Fruit fly (Drosophila melanogaster) whole organism, embryonic: Measurements from ENCODE around the gene Or88a.

ENCODE experiments used
- BEAF-32 ChIP-seq: fragments of 200-800 bp; sonication (Bioruptor generic); optimal IDR thresholded peaks from 3 replicates; lab custom pipeline; 2017; ENCODE audit warnings: missing biosample characterization, missing genetic modification characterization, mild to moderate bottlenecking, moderate library complexity, missing genetic modification reagents
- CG10462 ChIP-seq: fragments of 200-800 bp; sonication (Bioruptor generic); optimal IDR thresholded peaks from 2 replicates; lab custom pipeline; 2016; ENCODE audit warnings: missing biosample characterization, missing genetic modification characterization
- CG11247 ChIP-seq: fragments of 200-800 bp; sonication (Bioruptor generic); IDR thresholded peaks from 2 replicates; pipeline ENCODE4 v1.3.6; 2022; ENCODE audit warnings: missing biosample characterization, missing genetic modification characterization
- CG12744 ChIP-seq: fragments of 200-800 bp; sonication (Bioruptor generic); optimal IDR thresholded peaks from 2 replicates; lab custom pipeline; 2016; ENCODE audit warnings: missing biosample characterization, missing genetic modification characterization
- CG15514 ChIP-seq: fragments of 200-800 bp; sonication (Bioruptor generic); optimal IDR thresholded peaks from 3 replicates; lab custom pipeline; 2017; ENCODE audit warnings: missing biosample characterization, missing genetic modification characterization, mild to moderate bottlenecking, moderate library complexity, missing genetic modification reagents
- CG17829 ChIP-seq: fragments of 200-800 bp; optimal IDR thresholded peaks from 2 replicates; lab custom pipeline; 2019; ENCODE audit warnings: missing biosample characterization, mild to moderate bottlenecking, missing genetic modification characterization, moderate library complexity
- CG17912 ChIP-seq: fragments of 200-800 bp; sonication (Bioruptor generic); optimal IDR thresholded peaks from 2 replicates; lab custom pipeline; 2018; ENCODE audit warnings: missing biosample characterization, mild to moderate bottlenecking, missing genetic modification characterization
- CG18619 ChIP-seq: fragments of 200-800 bp; sonication (Bioruptor generic); optimal IDR thresholded peaks from 3 replicates; lab custom pipeline; 2017; ENCODE audit warnings: missing biosample characterization, mild to moderate bottlenecking, missing genetic modification characterization
- CG30431 ChIP-seq: fragments of 200-800 bp; sonication (Bioruptor generic); optimal IDR thresholded peaks from 2 replicates; lab custom pipeline; 2017; ENCODE audit warnings: missing biosample characterization, missing genetic modification characterization
- CG31388 ChIP-seq: fragments of 200-800 bp; sonication (Bioruptor generic); optimal IDR thresholded peaks from 2 replicates; lab custom pipeline; 2016; ENCODE audit warnings: missing biosample characterization, missing genetic modification characterization
- CG3281 ChIP-seq: fragments of 200-800 bp; sonication (Bioruptor generic); optimal IDR thresholded peaks from 3 replicates; lab custom pipeline; 2017; ENCODE audit warnings: missing biosample characterization, mild to moderate bottlenecking, missing genetic modification characterization
- CG34376 ChIP-seq: fragments of 200-800 bp; sonication (Bioruptor generic); optimal IDR thresholded peaks from 2 replicates; lab custom pipeline; 2018; ENCODE audit warnings: missing biosample characterization, mild to moderate bottlenecking, missing genetic modification characterization
- CG4424 ChIP-seq: fragments of 200-800 bp; sonication (Bioruptor generic); optimal IDR thresholded peaks from 3 replicates; lab custom pipeline; 2016; ENCODE audit warnings: missing biosample characterization, missing genetic modification characterization
- CG4707 ChIP-seq: fragments of 200-800 bp; sonication (Bioruptor generic); optimal IDR thresholded peaks from 2 replicates; lab custom pipeline; 2018; ENCODE audit warnings: missing biosample characterization, mild to moderate bottlenecking, missing genetic modification characterization, moderate library complexity
- CG5245 ChIP-seq: fragments of 200-800 bp; sonication (Bioruptor generic); optimal IDR thresholded peaks from 3 replicates; lab custom pipeline; 2016; ENCODE audit warnings: missing biosample characterization, missing genetic modification characterization
- CG6272 ChIP-seq: fragments of 200-800 bp; sonication (Bioruptor generic); IDR thresholded peaks from 2 replicates; pipeline ENCODE4 v1.3.6; 2022; ENCODE audit warnings: missing biosample characterization, missing genetic modification characterization
- CG9797 ChIP-seq: fragments of 200-800 bp; sonication (Bioruptor generic); optimal IDR thresholded peaks from 3 replicates; lab custom pipeline; 2018; ENCODE audit warnings: missing biosample characterization, mild to moderate bottlenecking, missing genetic modification characterization
- CoRest ChIP-seq: fragments of 200-800 bp; sonication (Bioruptor generic); optimal IDR thresholded peaks from 3 replicates; lab custom pipeline; 2018; ENCODE audit warnings: missing biosample characterization, mild to moderate bottlenecking, missing genetic modification characterization, moderate library complexity
- Dek ChIP-seq: fragments of 200-800 bp; sonication (Bioruptor generic); optimal IDR thresholded peaks from 3 replicates; lab custom pipeline; 2019; ENCODE audit warnings: missing biosample characterization, mild to moderate bottlenecking, missing genetic modification characterization, moderate library complexity
- Dip2 ChIP-seq: fragments of 200-800 bp; sonication (Bioruptor generic); IDR thresholded peaks from 2 replicates; pipeline ENCODE4 v1.3.6; 2022; ENCODE audit warnings: missing biosample characterization, missing genetic modification characterization
- Dip3 ChIP-seq: fragments of 200-800 bp; sonication (Bioruptor generic); optimal IDR thresholded peaks from 3 replicates; lab custom pipeline; 2016; ENCODE audit warnings: missing biosample characterization, missing genetic modification characterization
- Meics ChIP-seq: fragments of 200-800 bp; sonication (Bioruptor generic); optimal IDR thresholded peaks from 2 replicates; lab custom pipeline; 2017; ENCODE audit warnings: missing biosample characterization, mild to moderate bottlenecking, missing genetic modification characterization
- Pdp1 ChIP-seq, 2 experiments: fragments of 200-800 bp; sonication (Bioruptor generic); optimal IDR thresholded peaks; 3 replicates each; lab custom pipeline; 2016; ENCODE audit warnings: missing biosample characterization in 2 of 2, missing genetic modification characterization in 2 of 2, mild to moderate bottlenecking in 1 of 2, moderate library complexity in 1 of 2
- Side ChIP-seq: fragments of 200-800 bp; sonication (Bioruptor generic); optimal IDR thresholded peaks from 2 replicates; lab custom pipeline; 2016; ENCODE audit warnings: missing biosample characterization, missing genetic modification characterization
- Sin3A ChIP-seq: fragments of >200 bp; optimal IDR thresholded peaks from 2 replicates; lab custom pipeline; 2018
- Sry-β ChIP-seq: fragments of 200-800 bp; sonication (Bioruptor generic); optimal IDR thresholded peaks from 2 replicates; lab custom pipeline; 2018; ENCODE audit warnings: missing biosample characterization, mild to moderate bottlenecking, missing genetic modification characterization, moderate library complexity
- Vsx1 ChIP-seq: fragments of 200-800 bp; sonication (Bioruptor generic); optimal IDR thresholded peaks from 2 replicates; lab custom pipeline; 2017; ENCODE audit warnings: missing biosample characterization, mild to moderate bottlenecking, missing genetic modification characterization, missing genetic modification reagents
- ac ChIP-seq: fragments of 200-800 bp; sonication (Bioruptor generic); optimal IDR thresholded peaks from 3 replicates; lab custom pipeline; 2017; ENCODE audit warnings: missing biosample characterization, mild to moderate bottlenecking, missing genetic modification characterization
- amos ChIP-seq: fragments of 200-800 bp; sonication (Bioruptor generic); IDR thresholded peaks from 2 replicates; pipeline ENCODE4 v1.3.6; 2022; ENCODE audit warnings: missing biosample characterization, missing genetic modification characterization; ENCODE audit not compliant: partially characterized antibody
- ap ChIP-seq: fragments of 200-800 bp; sonication (Bioruptor generic); IDR thresholded peaks from 2 replicates; pipeline ENCODE4 v1.3.6; 2022; ENCODE audit warnings: missing biosample characterization, missing genetic modification characterization
- croc ChIP-seq: fragments of 200-800 bp; sonication (Bioruptor generic); conservative IDR thresholded peaks from 3 replicates; pipeline ENCODE4 v1.3.6; 2022; ENCODE audit warnings: missing biosample characterization, missing genetic modification characterization
- dpn ChIP-seq, 2 experiments: fragments of 200-800 bp; sonication (Bioruptor generic); optimal IDR thresholded peaks; 3 replicates each; lab custom pipeline; 2016; ENCODE audit warnings: missing biosample characterization in 2 of 2, missing genetic modification characterization in 2 of 2
- fd96Cb ChIP-seq: fragments of 200-800 bp; sonication (Bioruptor generic); optimal IDR thresholded peaks from 2 replicates; lab custom pipeline; 2018; ENCODE audit warnings: missing biosample characterization, mild to moderate bottlenecking, missing genetic modification characterization, moderate library complexity
- gce ChIP-seq: fragments of 200-800 bp; sonication (Bioruptor generic); IDR thresholded peaks from 3 replicates; pipeline ENCODE4 v1.3.6; 2022; ENCODE audit warnings: missing biosample characterization, missing genetic modification characterization
- knrl ChIP-seq: fragments of 200-800 bp; sonication (Bioruptor generic); IDR thresholded peaks from 3 replicates; pipeline ENCODE4 v1.3.6; 2022; ENCODE audit warnings: missing biosample characterization, missing genetic modification characterization; ENCODE audit not compliant: partially characterized antibody
- lbe ChIP-seq: fragments of 200-800 bp; sonication (Bioruptor generic); optimal IDR thresholded peaks from 2 replicates; lab custom pipeline; 2016; ENCODE audit warnings: missing biosample characterization, mild to moderate bottlenecking, missing genetic modification characterization
- lmd ChIP-seq: fragments of 200-800 bp; sonication (Bioruptor generic); IDR thresholded peaks from 2 replicates; pipeline ENCODE4 v1.3.6; 2022; ENCODE audit warnings: missing biosample characterization, missing genetic modification characterization
- lola ChIP-seq, 3 experiments: fragments of >200 bp in 2 of 3; fragments of 200-800 bp in 1 of 3; sonication (Bioruptor generic) in 1 of 3; optimal IDR thresholded peaks; 2 replicates each; lab custom pipeline; 2017 to 2019; ENCODE audit warnings: missing biosample characterization in 3 of 3, missing genetic modification characterization in 3 of 3, mild to moderate bottlenecking in 1 of 3, moderate library complexity in 1 of 3
- luna ChIP-seq: fragments of 200-800 bp; sonication (Bioruptor generic); optimal IDR thresholded peaks from 2 replicates; lab custom pipeline; 2016; ENCODE audit warnings: missing biosample characterization, missing genetic modification characterization
- mam ChIP-seq: fragments of 200-800 bp; sonication (Bioruptor generic); optimal IDR thresholded peaks from 3 replicates; lab custom pipeline; 2016; ENCODE audit warnings: missing biosample characterization, missing genetic modification characterization
- nerfin-1 ChIP-seq: fragments of 200-800 bp; sonication (Bioruptor generic); optimal IDR thresholded peaks from 3 replicates; lab custom pipeline; 2019; ENCODE audit warnings: missing biosample characterization, mild to moderate bottlenecking, missing genetic modification characterization, moderate library complexity
- nerfin-2 ChIP-seq: fragments of 200-800 bp; sonication (Bioruptor generic); IDR thresholded peaks from 2 replicates; pipeline ENCODE4 v1.3.6; 2022; ENCODE audit warnings: missing biosample characterization, missing genetic modification characterization; ENCODE audit not compliant: partially characterized antibody
- nmo ChIP-seq: fragments of 200-800 bp; sonication (Bioruptor generic); optimal IDR thresholded peaks from 2 replicates; lab custom pipeline; 2018; ENCODE audit warnings: missing biosample characterization, mild to moderate bottlenecking, missing genetic modification characterization, moderate library complexity
- peb ChIP-seq: fragments of 200-800 bp; sonication (Bioruptor generic); IDR thresholded peaks from 2 replicates; pipeline ENCODE4 v1.3.6; 2022; ENCODE audit warnings: missing biosample characterization, missing genetic modification characterization
- pnt ChIP-seq: fragments of 200-800 bp; sonication (Bioruptor generic); optimal IDR thresholded peaks from 3 replicates; lab custom pipeline; 2016; ENCODE audit warnings: missing biosample characterization, missing genetic modification characterization
- scrt ChIP-seq: fragments of 200-800 bp; sonication (Bioruptor generic); optimal IDR thresholded peaks from 2 replicates; lab custom pipeline; 2018; ENCODE audit warnings: missing biosample characterization, mild to moderate bottlenecking, missing genetic modification characterization, moderate library complexity
- ssp ChIP-seq: fragments of 200-800 bp; sonication (Bioruptor generic); IDR thresholded peaks from 2 replicates; pipeline ENCODE4 v1.3.6; 2022; ENCODE audit warnings: missing biosample characterization, missing genetic modification characterization
- tgo ChIP-seq: fragments of 200-800 bp; sonication (Bioruptor generic); IDR thresholded peaks from 3 replicates; pipeline ENCODE4 v1.3.6; 2022; ENCODE audit warnings: missing biosample characterization, missing genetic modification characterization
- wek ChIP-seq: fragments of 200-800 bp; sonication (Bioruptor generic); optimal IDR thresholded peaks from 3 replicates; lab custom pipeline; 2018; ENCODE audit warnings: missing biosample characterization, mild to moderate bottlenecking, missing genetic modification characterization, moderate library complexity

Or88a gene

dm6 chr3R:14122347-14122812 lies 13.1 kb downstream of the Or88a start, which contains the start of the genes Abi and twf (continued):
- TF ChIP-seq Dip3 (GFP tag; lab: Kevin White, UChicago) (peak; percentile 48), wek (no peak), CG3281 (GFP tag; lab: Kevin White, UChicago) (peak; percentile 60), Sry-β (peak; percentile 89), CG4424 (GFP tag; lab: Kevin White, UChicago) (peak; percentile 80), CG17912 (GFP tag; lab: Kevin White, UChicago) (no peak), CG5245 (GFP tag; lab: Kevin White, UChicago) (peak; percentile 52), CG9797 (peak; percentile 75), Side (GFP tag; lab: Kevin White, UChicago) (peak; percentile 5), Sin3A (peak; percentile 64), ap (GFP tag; lab: Robert Waterston, UW) (0 out of 2 replicates have a peak, but pooled peaks have one; percentile 25), Meics (GFP tag; lab: Kevin White, UChicago) (peak; percentile 60), scrt (GFP tag; lab: Kevin White, UChicago) (peak; percentile 31), luna (GFP tag; lab: Kevin White, UChicago) (no peak), CG4707 (GFP tag; lab: Kevin White, UChicago) (no peak), lbe (GFP tag; lab: Kevin White, UChicago) (peak; percentile 73), CG18619 (GFP tag; lab: Kevin White, UChicago) (peak; percentile 45), nmo (GFP tag; lab: Kevin White, UChicago) (peak; percentile 75), nerfin-2 (GFP tag; lab: Robert Waterston, UW) (0 out of 2 replicates have a peak, but pooled peaks have one; percentile 34), amos (no peak), gce (GFP tag; lab: Robert Waterston, UW) (no peak; the same call in 2 of the 3 replicates), CG34376 (GFP tag; lab: Kevin White, UChicago) (peak; percentile 56), CG17829 (tag; lab: Kevin White, UChicago) (peak; percentile 48), pnt (GFP tag; lab: Kevin White, UChicago) (peak; percentile 18), CG11247 (GFP tag; lab: Robert Waterston, UW) (peak; percentile 61), Dek (tag; lab: Kevin White, UChicago) (peak; percentile 38), croc (GFP tag; lab: Robert Waterston, UW) (no peak; the same call in 2 of the 3 replicates), Dip2 (GFP tag; lab: Robert Waterston, UW) (no peak), lola (GFP tag; optimal IDR thresholded peaks at IDR 0.05; lab: Kevin White, UChicago) (peak in 1 of 3 experiments; percentile 63), tgo (GFP tag; lab: Robert Waterston, UW) (peak; percentile 67), CG15514 (GFP tag; lab: Kevin White, UChicago) (peak; percentile 62), dpn (GFP tag; optimal IDR thresholded peaks at IDR 0.05; lab: Kevin White, UChicago) (peak; percentile 75 to 80), ac (GFP tag; lab: Kevin White, UChicago) (no peak), nerfin-1 (peak; percentile 25), ssp (GFP tag; lab: Robert Waterston, UW) (peak; percentile 45), fd96Cb (tag; lab: Kevin White, UChicago) (peak; percentile 30), mam (GFP tag; lab: Kevin White, UChicago) (peak; percentile 73), CG30431 (GFP tag; lab: Kevin White, UChicago) (peak; percentile 35), Vsx1 (no peak), knrl (GFP tag; lab: Robert Waterston, UW) (no peak), CG6272 (peak; percentile 47; the same call in 1 of the 2 replicates), BEAF-32 (GFP tag; lab: Kevin White, UChicago) (peak; percentile 34), Pdp1 (GFP tag; optimal IDR thresholded peaks at IDR 0.05; lab: Kevin White, UChicago) (peak; percentile 41 to 71), peb (GFP tag; lab: Robert Waterston, UW) (0 out of 2 replicates have a peak, but pooled peaks have one; percentile 18), CG10462 (GFP tag; lab: Kevin White, UChicago) (peak; percentile 39), CG31388 (GFP tag; lab: Kevin White, UChicago) (peak; percentile 7), CoRest (tag; lab: Kevin White, UChicago) (peak; percentile 77), lmd (peak; percentile 54), CG12744 (GFP tag; lab: Kevin White, UChicago) (peak; percentile 33)
